Worm (Caenorhabditis elegans) whole organism, young adult: ENCODE data around the gene F28A12.10.

Source experiments
- F10E7.11 ChIP-seq: sonication (generic microtip); optimal IDR thresholded peaks from 2 replicates; lab custom pipeline; 2017; ENCODE audit warnings: mild to moderate bottlenecking, missing genetic modification characterization, moderate library complexity, missing compliant biosample characterization
- F37B4.10 ChIP-seq: fragments of 200-800 bp; sonication (Bioruptor generic); IDR thresholded peaks from 2 replicates; pipeline ENCODE4 v1.3.6; 2022; ENCODE audit warnings: missing genetic modification characterization, missing compliant biosample characterization
- F52B5.7 ChIP-seq: sonication (generic microtip); optimal IDR thresholded peaks from 2 replicates; lab custom pipeline; 2016; ENCODE audit warnings: mild to moderate bottlenecking, missing genetic modification characterization, missing compliant biosample characterization
- ama-1 ChIP-seq, 3 experiments: fragments of 150-350 bp in 1 of 3; sonication (generic microtip) in 2 of 3; optimal IDR thresholded peaks; 2 replicates each; lab custom pipeline; 2014 to 2018; ENCODE audit warnings: missing biosample characterization in 2 of 3, missing genetic modification characterization in 2 of 3, missing genetic modification reagents in 2 of 3
- ceh-27 ChIP-seq: fragments of 200-800 bp; sonication (Bioruptor generic); optimal IDR thresholded peaks from 2 replicates; lab custom pipeline; 2018; ENCODE audit warnings: mild to moderate bottlenecking, missing genetic modification characterization, moderate library complexity, missing compliant biosample characterization
- hmg-1.2 ChIP-seq: fragments of 200-800 bp; sonication (Bioruptor generic); IDR thresholded peaks from 2 replicates; pipeline ENCODE4 v1.3.6; 2022; ENCODE audit warnings: missing genetic modification reagents, missing genetic modification characterization, missing compliant biosample characterization
- lin-35 ChIP-seq, 3 experiments: fragments of 150-350 bp in 2 of 3; sonication (generic microtip) in 1 of 3; optimal IDR thresholded peaks; 2 replicates each; lab custom pipeline; 2014 to 2018; ENCODE audit warnings: missing biosample characterization in 3 of 3, missing genetic modification characterization in 3 of 3, missing genetic modification reagents in 3 of 3
- lin-40 ChIP-seq: sonication (generic microtip); optimal IDR thresholded peaks from 2 replicates; lab custom pipeline; 2016; ENCODE audit warnings: missing genetic modification characterization, mild to moderate bottlenecking, missing compliant biosample characterization, missing genotype, missing genetic modification reagents
- sea-2 ChIP-seq: fragments of 200-800 bp; sonication (Bioruptor generic); IDR thresholded peaks from 2 replicates; pipeline ENCODE4 v1.3.6; 2022; ENCODE audit warnings: missing genetic modification characterization, missing compliant biosample characterization
- snpc-1.3 ChIP-seq: sonication (generic microtip); optimal IDR thresholded peaks from 2 replicates; lab custom pipeline; 2017; ENCODE audit warnings: missing genetic modification characterization, mild to moderate bottlenecking, missing compliant biosample characterization, antibody characterized with exemption, moderate library complexity, missing genotype, missing genetic modification reagents; ENCODE audit not compliant: insufficient read depth
- ztf-3 ChIP-seq: fragments of 200-800 bp; sonication (Bioruptor generic); optimal IDR thresholded peaks from 2 replicates; lab custom pipeline; 2018; ENCODE audit warnings: mild to moderate bottlenecking, missing genetic modification characterization, missing compliant biosample characterization

ce11 chrV:8635575-8635974, 2.0 kb downstream of the F28A12.10 start, which contains the start of gene oac-29:
- no peak for TF ChIP-seq snpc-1.3 (tag; lab: Kevin White, UChicago)
- no peak for TF ChIP-seq ama-1 (optimal IDR thresholded peaks at IDR 0.05; lab: Kevin White, UChicago)
- TF ChIP-seq ama-1 (GFP tag; optimal IDR thresholded peaks at IDR 0.05; lab: Kevin White, UChicago): no peak
- TF ChIP-seq lin-40 (tag; lab: Kevin White, UChicago): no peak
- no peak for TF ChIP-seq F52B5.7 (tag; lab: Kevin White, UChicago)
- TF ChIP-seq F10E7.11 (tag; lab: Kevin White, UChicago): no peak
- TF ChIP-seq sea-2 (GFP tag; lab: Robert Waterston, UW): no peak
- no peak for TF ChIP-seq lin-35 (GFP tag; optimal IDR thresholded peaks at IDR 0.05; lab: Kevin White, UChicago)
- no peak for TF ChIP-seq ceh-27 (GFP tag; lab: Kevin White, UChicago)
- no peak for TF ChIP-seq ztf-3
- no peak for TF ChIP-seq hmg-1.2
- no peak for TF ChIP-seq F37B4.10 (GFP tag; lab: Robert Waterston, UW)
